Worm (Caenorhabditis elegans): ENCODE measurements around the gene srx-12.

ce11 chrIV:1019801-1020200 lies 26.0 kb upstream of the srx-12 start:
- no peak for TF ChIP-seq chd-7 (tag; optimal IDR thresholded peaks at IDR 0.05)
- TF ChIP-seq ets-4 (GFP tag; optimal IDR thresholded peaks at IDR 0.05): no peak
- no peak for TF ChIP-seq nfyb-1 (GFP tag; IDR thresholded peaks at IDR 0.05)
- no peak for TF ChIP-seq Y67H2A.10 (GFP tag; conservative IDR thresholded peaks at IDR 0.05)

All from whole organism, young adult.